Worm (Caenorhabditis elegans): Measurements from ENCODE around the gene F11C7.6.

Gene F11C7.6

DNA sequence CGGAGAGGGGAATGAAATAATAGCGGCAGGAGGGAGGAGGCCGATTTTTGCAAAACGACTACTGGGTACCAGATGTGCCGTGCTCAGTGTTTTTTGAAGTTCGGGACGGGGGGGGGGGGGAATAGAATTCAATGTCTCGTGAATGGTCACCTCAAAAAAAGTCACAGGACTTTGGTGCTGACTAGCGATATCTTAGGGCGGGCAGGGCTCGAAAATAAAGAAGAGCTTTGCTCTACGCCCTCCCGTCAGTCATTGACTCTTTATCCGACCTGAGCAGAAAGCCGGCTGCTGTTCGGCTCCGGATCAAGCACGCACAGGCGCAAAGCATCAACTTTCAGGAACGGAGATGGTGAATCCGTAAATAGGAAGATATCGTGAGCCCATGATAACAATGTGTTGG lies 10.8 kb upstream of the F11C7.6 start:
- no peak for TF ChIP-seq unc-62 (GFP tag; optimal IDR thresholded peaks at IDR 0.05)

DNA sequence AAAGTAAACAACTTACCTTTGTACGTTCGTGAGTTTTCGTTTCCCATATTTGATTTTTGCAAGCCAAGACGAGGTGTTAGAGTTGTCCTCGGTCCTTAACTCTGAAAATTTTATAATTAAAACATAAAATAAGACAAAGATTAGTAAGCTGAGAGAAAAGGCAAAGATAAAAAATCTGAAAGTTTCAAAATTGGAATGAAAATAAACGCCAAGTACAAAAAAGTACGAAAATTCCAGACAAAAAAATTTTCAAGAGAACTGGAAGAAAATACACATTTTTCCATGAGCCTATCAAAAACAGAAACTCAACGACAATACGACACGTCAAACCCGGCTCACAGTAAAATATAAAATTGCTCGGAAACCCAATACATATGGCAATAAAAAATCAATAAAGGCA lies 9.8 kb upstream of the F11C7.6 start, which contains the start of gene F10D7.5:
Gene F10D7.5, minus strand, starts transcription at position 101 of the 400 bp plus-strand sequence.
- TF ChIP-seq unc-62 (GFP tag; optimal IDR thresholded peaks at IDR 0.05): no peak

DNA sequence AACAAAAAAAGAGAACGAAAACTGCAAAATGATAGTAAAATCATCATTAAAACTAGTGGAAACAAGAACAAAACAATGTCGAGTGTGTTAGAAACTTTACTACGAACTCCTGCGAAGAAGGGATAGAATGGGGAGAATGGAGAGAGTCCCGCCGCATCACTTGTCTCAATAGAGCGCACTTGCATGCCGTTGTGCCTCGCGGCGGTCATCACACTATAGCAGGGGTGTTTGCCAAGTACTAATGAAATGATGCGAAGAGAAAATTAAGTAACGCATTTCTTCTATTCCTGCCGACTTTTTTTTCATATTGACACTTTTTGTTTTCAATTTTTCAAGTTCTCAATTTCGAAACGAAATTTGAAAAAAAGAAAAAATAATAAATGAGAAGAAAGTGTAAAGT lies 9.2 kb upstream of the F11C7.6 start:
- no peak for TF ChIP-seq unc-62 (GFP tag; optimal IDR thresholded peaks at IDR 0.05)

DNA sequence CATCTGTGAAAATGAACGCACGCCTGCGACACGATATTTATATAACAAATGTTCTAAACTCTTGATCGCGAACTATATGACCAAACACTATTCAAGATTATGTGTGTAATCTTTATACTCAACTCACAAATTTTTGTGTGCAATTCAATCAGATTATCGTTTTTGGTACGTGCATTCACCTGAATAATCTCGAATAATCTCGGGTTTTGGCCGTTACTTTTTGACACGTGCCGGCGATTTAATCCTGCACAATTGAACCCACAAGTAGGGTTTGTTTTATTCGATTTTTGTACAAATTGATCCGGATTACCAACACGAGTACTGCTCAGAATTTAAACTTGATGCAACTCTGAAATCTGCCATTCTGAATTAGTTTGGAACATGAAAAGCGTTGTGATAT lies 4.9 kb upstream of the F11C7.6 start, which contains the start of the genes vap-1 and F11C7.2:
Gene vap-1, minus strand, starts transcription at position 101 of the 400 bp plus-strand sequence.
Gene F11C7.2, plus strand, starts transcription at position 359 of the 400 bp plus-strand sequence.
- TF ChIP-seq unc-62 (GFP tag; optimal IDR thresholded peaks at IDR 0.05): no peak

DNA sequence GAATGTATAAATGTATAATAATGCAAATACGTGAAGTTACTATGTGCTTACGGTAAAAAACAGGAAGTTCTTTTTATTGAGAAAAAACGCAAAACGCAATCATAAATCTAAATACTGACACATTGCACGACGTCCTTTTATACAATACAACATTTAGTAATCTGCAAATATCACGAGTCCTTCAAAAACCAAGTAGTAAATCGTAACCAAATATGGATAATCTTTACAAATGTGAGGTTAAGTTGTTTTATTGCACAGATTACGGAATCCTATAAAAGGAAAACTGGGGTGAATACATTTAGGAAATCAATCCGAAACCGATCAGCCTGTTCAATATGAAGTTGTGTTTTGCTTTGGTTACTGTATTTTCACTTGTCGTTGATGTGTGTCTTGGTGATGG lies 3.1 kb upstream of the F11C7.6 start, which contains the start of gene F11C7.7:
Gene F11C7.7, plus strand, starts transcription at position 301 of the 400 bp plus-strand sequence.
- TF ChIP-seq unc-62 (GFP tag; optimal IDR thresholded peaks at IDR 0.05): no peak

DNA sequence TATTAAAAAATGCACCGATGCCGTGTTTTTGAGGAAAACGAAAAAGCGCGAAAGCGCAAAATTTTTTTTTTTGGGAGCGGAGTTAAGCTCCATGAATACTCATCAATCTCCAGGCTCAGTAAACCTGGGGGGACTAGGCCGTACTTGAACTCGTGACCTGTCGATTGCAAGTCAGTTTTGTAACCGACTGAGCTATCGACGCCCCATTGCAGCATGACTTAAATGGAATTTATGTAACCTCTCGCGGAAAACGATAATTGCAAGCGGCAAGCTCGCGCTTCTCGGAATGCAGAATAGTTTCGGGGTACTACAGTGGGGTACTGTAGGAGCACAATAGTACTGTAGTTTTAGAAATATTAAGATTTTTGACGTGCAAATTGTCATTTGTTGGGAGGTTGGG lies 939 bp upstream of the F11C7.6 start:
- TF ChIP-seq unc-62 (GFP tag; optimal IDR thresholded peaks at IDR 0.05): no peak

DNA sequence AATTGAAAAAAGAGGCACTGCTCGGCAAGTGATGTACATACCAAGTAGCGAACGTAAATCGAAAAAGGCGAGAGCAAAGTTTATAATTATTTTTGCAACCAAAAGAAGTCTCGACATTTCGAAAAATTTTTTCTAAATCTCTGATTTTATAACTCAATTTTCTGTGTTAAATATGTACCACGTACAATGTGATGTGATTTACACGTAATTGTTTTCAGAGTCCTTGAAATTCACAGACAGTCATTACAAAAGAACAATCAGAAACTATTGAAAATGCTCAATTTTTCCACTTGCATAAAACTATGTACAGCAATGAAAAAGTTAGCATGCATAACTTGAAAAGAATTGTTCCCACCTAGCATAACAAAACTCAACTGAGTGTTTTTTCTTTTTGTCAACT lies 1.7 kb downstream of the F11C7.6 start:
- no peak for TF ChIP-seq unc-62 (GFP tag; optimal IDR thresholded peaks at IDR 0.05)

DNA sequence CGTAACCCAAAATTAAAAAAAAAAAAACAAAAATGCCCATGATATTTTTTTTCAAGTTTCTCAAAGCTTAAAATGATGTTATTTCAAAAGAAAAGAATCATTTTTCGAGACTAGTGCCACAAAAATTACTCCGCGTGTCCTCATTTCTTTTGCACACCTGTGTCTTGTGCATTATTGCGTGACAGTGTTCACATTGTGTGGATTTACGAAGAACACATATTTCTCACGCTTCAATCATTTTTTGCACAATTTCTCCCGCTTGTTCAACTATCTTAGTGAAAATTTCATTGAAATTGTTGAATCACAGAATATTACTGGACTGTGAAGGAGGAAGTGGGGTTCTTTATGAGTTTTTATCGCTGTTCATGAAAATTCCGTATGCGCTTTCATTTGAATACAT lies 7.5 kb downstream of the F11C7.6 start:
- no peak for TF ChIP-seq unc-62 (GFP tag; optimal IDR thresholded peaks at IDR 0.05)

DNA sequence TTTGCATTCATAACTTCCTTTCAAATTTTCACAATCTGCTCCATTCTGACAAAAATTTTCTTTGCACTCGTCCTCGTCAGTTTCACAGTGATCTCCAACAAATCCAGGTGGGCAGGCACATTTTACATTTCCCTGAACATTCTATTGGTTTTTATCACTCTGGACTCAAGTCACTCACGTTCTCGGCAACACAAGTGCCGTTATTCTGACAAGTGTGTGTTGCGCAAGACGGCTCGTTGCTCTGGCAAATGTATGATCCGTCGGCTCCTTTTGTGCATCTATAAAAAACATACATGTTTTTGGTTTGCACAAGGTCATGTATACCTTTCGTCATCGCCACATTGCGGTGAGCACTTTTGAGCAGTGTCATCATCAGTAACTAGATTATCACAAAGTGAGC lies 11.3 kb downstream of the F11C7.6 start:
- no peak for TF ChIP-seq unc-62 (GFP tag; optimal IDR thresholded peaks at IDR 0.05)

DNA sequence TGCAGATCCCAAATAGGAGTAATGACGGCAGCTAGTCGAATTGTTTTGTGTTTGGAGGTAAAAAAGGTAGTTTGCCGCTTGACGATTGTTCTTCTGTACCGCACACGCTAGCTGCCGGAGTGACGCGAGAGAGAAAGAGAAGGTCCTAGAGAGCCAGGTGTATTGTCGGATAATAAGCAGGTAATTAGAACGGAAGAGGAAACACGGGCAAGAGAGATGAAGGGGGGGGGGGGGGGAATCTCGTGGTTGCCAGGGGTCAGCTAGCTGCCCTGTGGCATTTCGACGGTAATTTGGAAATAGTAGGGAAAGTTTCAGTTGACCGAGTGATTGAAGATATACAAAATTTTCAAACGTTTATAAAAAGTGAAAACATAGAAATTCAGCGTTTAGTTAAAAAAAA lies 12.5 kb downstream of the F11C7.6 start, which contains the start of gene crb-1:
Gene crb-1, minus strand, starts transcription at position 147 of the 400 bp plus-strand sequence.
- no peak for TF ChIP-seq unc-62 (GFP tag; optimal IDR thresholded peaks at IDR 0.05)

DNA sequence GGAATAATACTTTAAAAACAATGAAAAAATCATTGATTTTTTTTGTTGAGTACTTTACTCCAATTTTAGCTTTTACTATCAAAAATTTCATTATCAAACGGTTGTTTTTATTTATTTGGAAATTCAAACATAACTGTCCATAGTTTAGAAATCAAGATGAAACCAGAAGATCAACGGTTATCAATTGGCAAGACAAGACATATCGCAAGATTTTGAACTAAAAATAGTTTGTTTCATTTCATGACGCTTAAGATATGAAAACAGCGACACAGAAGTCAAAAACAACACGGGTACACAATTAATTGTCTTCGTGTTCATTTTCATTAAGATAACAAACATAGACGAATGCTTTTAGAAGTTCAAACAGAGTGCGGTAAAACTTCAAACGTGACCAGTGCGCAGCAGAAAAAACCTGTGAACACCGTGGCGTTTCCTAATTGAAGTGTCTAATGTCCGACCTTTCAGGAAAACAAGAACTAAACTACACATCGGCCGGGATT lies 16.2 kb downstream of the F11C7.6 start:
- TF ChIP-seq unc-62 (GFP tag; optimal IDR thresholded peaks at IDR 0.05): no peak

DNA sequence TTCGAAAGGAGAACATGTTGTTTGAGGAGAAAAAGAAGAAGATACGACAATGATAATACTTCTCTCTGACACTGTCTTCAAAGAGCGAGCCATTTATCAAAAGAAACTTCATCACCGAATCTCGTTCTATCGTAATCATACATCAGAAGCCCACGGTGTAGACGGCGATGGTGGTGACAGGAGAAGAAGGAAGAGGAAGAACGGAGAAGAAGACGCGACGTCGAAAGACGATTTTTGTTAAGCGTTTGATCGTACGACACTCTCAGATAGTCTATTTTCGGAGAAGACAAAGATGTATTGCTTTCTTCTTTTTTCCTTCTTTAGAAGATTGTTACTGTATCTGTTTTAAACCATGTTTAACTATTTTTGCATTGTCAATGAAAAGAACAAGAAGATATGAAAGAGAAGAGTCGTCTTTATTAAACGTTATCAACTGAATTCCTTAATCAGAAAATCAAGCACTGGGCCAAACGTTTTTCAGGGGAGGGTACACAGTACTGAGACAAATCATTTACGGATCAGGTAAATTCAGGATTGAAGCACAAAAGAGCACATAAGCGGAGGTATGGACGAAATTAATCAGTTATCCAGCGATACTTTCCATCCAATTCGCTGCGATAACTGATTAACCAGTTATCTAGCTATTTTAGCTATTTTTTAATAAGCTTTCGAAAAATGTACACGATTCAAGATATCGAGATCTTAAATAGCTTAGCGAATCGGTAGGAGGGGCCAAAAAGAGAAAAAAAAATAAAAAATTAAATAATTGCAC lies 18.6 kb downstream of the F11C7.6 start:
- no peak for TF ChIP-seq unc-62 (GFP tag; optimal IDR thresholded peaks at IDR 0.05)

DNA sequence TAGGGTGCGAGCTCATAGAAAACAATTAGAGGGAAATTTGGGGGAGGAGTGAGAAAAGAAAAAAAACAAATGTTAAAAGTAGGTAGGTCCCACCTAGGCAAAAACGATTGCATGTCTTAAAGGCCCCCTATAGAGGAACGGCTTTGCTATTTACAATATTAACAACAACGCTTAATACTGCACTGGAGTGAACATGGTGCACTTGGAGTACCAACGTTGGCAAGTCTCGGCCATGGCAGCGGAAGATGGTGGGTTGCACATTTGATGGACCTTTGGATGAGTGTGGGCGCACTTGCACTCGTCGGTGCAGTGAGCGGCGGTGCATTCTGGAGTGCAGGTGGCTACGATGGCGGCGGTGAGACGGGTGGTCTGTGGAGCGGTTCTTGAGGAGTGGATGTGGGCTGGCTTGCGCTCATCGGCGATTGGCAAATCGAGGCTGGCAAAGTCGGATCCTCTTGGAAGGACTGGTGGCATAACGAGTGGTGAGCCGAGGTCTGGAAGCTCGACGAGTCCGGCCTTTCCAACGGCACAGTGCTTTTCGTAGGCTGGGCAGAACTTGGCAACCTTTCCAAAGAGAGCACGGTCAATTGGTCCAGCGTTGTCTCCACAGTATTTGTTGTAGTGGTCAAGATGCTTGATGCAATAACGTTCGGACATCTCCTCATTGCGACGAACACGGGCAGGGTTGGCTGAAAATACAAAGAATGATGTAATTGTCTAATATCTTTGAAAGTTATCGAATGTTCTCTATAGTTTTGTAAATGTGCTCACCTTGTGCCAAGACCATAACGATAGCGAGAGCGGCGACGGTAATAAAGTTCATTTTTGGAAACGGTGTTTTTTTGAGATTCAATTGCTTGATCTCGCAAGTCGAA lies 19.5 kb downstream of the F11C7.6 start:
- no peak for TF ChIP-seq unc-62 (GFP tag; optimal IDR thresholded peaks at IDR 0.05)

DNA sequence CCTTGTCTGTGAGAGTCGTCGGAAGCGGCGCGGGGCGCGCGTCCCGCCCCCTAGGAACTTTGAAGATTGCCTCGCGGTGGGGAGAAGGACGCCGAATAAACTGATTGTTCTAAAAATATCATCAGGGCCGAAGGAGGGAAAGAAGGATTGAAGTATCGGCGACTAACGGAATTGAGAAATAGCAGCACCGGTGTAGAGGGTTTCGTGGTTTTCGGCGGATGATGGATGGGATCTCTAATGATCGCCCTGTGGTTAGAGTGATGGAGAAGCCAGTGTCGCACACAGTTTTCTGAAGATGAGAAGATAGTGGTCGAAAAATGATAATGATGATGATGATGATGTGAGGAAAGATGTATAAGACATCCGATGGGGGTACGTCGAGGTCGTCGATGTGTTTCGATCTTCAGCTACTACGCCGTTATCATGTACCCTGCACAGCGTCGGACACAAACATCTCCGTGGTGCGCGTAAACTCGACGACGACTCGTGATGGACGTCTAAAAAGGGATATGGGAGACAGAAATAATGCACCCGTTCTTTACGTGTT lies 20.2 kb downstream of the F11C7.6 start, which contains the start of gene osm-11:
Gene osm-11, minus strand, starts transcription at position 51 of the 547 bp plus-strand sequence.
- no peak for TF ChIP-seq unc-62 (GFP tag; optimal IDR thresholded peaks at IDR 0.05)

DNA sequence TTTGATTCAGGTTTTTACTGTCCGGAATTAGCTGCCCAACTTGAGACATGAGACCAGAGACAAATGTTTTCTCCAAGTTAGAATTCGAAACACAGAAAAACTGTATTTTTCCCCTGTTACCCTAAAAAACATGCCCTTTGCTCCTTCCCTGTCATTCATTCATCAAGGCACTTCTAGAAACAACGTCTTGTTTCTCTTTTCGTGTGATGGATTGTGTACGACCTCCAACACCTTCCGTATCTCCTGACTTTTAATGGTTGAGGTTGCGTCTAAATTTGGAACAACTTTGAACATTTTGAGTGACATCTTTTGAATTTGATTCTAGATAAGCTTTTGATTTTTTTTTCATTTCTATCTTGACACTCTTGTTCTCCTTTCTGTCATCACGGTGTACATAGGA lies 21.2 kb downstream of the F11C7.6 start:
- no peak for TF ChIP-seq unc-62 (GFP tag; optimal IDR thresholded peaks at IDR 0.05)

All from whole organism, dauer.